Worm (Caenorhabditis elegans) whole organism, L4/young adult: Measurements from ENCODE around the gene ifg-1.

ENCODE experiments used
- W03F9.2 ChIP-seq: fragments of 150-350 bp; optimal IDR thresholded peaks from 2 replicates; lab custom pipeline; 2014; ENCODE audit warnings: missing biosample characterization, missing genetic modification characterization
- dao-5 ChIP-seq: sonication (generic microtip); optimal IDR thresholded peaks from 2 replicates; lab custom pipeline; 2016; ENCODE audit warnings: missing genotype, missing genetic modification characterization, moderate library complexity, missing compliant biosample characterization
- him-1 ChIP-seq: sonication (generic microtip); optimal IDR thresholded peaks from 2 replicates; lab custom pipeline; 2016; ENCODE audit warnings: missing genotype, missing genetic modification reagents, missing genetic modification characterization, missing compliant biosample characterization

- TF ChIP-seq W03F9.2 (tag; lab: Kevin White, UChicago), result no peak
- TF ChIP-seq him-1 (tag; lab: Kevin White, UChicago), result no peak
- no peak for TF ChIP-seq dao-5
Observed at ce11 chrII:8174148-8174547, 42.9 kb upstream of the ifg-1 start.
